Fruit fly (Drosophila melanogaster): ENCODE data around the gene CG45079.

DNA sequence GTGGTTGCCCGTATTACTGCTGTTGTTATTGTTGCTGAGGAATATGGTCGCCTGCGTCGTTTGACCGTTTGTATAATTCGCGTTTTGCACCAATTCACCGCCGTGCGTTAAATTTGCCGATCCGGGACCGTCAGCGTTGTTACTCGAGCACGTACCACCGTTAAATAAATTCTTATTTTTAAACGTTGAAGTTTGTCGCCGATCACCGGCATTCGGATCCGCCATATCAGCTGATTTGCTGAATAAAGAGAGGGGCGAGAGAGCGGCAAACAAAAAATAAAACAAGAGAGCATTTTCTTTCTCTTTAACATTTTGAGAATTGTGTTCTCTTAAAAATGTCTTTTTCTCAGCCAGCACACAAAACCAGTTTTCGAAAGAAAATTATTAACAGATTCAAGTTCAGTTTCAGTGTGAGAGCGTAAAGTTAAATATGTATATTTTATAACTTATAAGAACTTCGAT lies 5.3 kb upstream of the CG45079 start:
- no peak for TF ChIP-seq CTCF (optimal IDR thresholded peaks at IDR 0.05)
- no peak for TF ChIP-seq CG8478 (optimal IDR thresholded peaks at IDR 0.05)

All from S2 (cell line).